Fruit fly (Drosophila melanogaster) whole organism, embryonic: ENCODE measurements around the gene CG43796.

Experiments
- Ada2b ChIP-seq: fragments of 200-800 bp; sonication (Bioruptor generic); IDR thresholded peaks from 2 replicates; pipeline ENCODE4 v1.3.6; 2022; ENCODE audit warnings: missing biosample characterization, missing genetic modification characterization
- Asciz ChIP-seq: fragments of 200-800 bp; sonication (Bioruptor generic); optimal IDR thresholded peaks from 2 replicates; lab custom pipeline; 2017; ENCODE audit warnings: missing biosample characterization, mild to moderate bottlenecking, missing genetic modification characterization, missing genetic modification reagents
- CG10366 ChIP-seq: fragments of 200-800 bp; sonication (Bioruptor generic); IDR thresholded peaks from 2 replicates; pipeline ENCODE4 v1.3.6; 2022; ENCODE audit warnings: missing biosample characterization, missing genetic modification characterization
- CG12155 ChIP-seq: fragments of 200-800 bp; sonication (Bioruptor generic); optimal IDR thresholded peaks from 3 replicates; lab custom pipeline; 2016; ENCODE audit warnings: missing biosample characterization, missing genetic modification characterization
- CG12942 ChIP-seq: fragments of 200-800 bp; sonication (Bioruptor generic); optimal IDR thresholded peaks from 3 replicates; lab custom pipeline; 2016; ENCODE audit warnings: missing biosample characterization, missing genetic modification characterization
- CG1529 ChIP-seq: fragments of 200-800 bp; sonication (Bioruptor generic); optimal IDR thresholded peaks from 3 replicates; lab custom pipeline; 2018; ENCODE audit warnings: missing biosample characterization, missing genetic modification characterization
- CG18619 ChIP-seq: fragments of 200-800 bp; sonication (Bioruptor generic); optimal IDR thresholded peaks from 3 replicates; lab custom pipeline; 2017; ENCODE audit warnings: missing biosample characterization, mild to moderate bottlenecking, missing genetic modification characterization
- CG2129 ChIP-seq: fragments of 200-800 bp; sonication (Bioruptor generic); IDR thresholded peaks from 2 replicates; pipeline ENCODE4 v1.3.6; 2022; ENCODE audit warnings: missing biosample characterization, missing genetic modification characterization; ENCODE audit not compliant: partially characterized antibody
- CG2199 ChIP-seq: fragments of 200-800 bp; sonication (Bioruptor generic); IDR thresholded peaks from 3 replicates; pipeline ENCODE4 v1.3.6; 2022; ENCODE audit warnings: missing biosample characterization, missing genetic modification characterization
- CG32772 ChIP-seq: fragments of 200-800 bp; sonication (Bioruptor generic); IDR thresholded peaks from 2 replicates; pipeline ENCODE4 v1.3.6; 2022; ENCODE audit warnings: missing biosample characterization, missing genetic modification characterization
- CG4404 ChIP-seq: fragments of 200-800 bp; sonication (Bioruptor generic); IDR thresholded peaks from 2 replicates; pipeline ENCODE4 v1.3.6; 2022; ENCODE audit warnings: missing biosample characterization, missing genetic modification characterization
- CG4730 ChIP-seq: fragments of 200-800 bp; sonication (Bioruptor generic); IDR thresholded peaks from 2 replicates; pipeline ENCODE4 v1.3.6; 2022; ENCODE audit warnings: missing biosample characterization, missing genetic modification characterization
- CG7271 ChIP-seq: fragments of 200-800 bp; sonication (Bioruptor generic); optimal IDR thresholded peaks from 2 replicates; lab custom pipeline; 2018; ENCODE audit warnings: missing biosample characterization, mild to moderate bottlenecking, missing genetic modification characterization, moderate library complexity
- CG7786 ChIP-seq: fragments of 200-800 bp; sonication (Bioruptor generic); optimal IDR thresholded peaks from 2 replicates; lab custom pipeline; 2016; ENCODE audit warnings: missing biosample characterization, missing genetic modification characterization
- CG7987 ChIP-seq: fragments of 200-800 bp; sonication (Bioruptor generic); optimal IDR thresholded peaks from 2 replicates; lab custom pipeline; 2018; ENCODE audit warnings: missing biosample characterization, mild to moderate bottlenecking, missing genetic modification characterization, moderate library complexity
- CG9437 ChIP-seq: fragments of 200-800 bp; sonication (Bioruptor generic); optimal IDR thresholded peaks from 2 replicates; lab custom pipeline; 2018; ENCODE audit warnings: missing biosample characterization, mild to moderate bottlenecking, missing genetic modification characterization
- CG9932 ChIP-seq: fragments of 200-800 bp; sonication (Bioruptor generic); IDR thresholded peaks from 2 replicates; pipeline ENCODE4 v1.3.6; 2022; ENCODE audit warnings: missing biosample characterization, missing genetic modification characterization
- D19A ChIP-seq: fragments of 200-800 bp; optimal IDR thresholded peaks from 3 replicates; lab custom pipeline; 2019; ENCODE audit warnings: missing biosample characterization, mild to moderate bottlenecking, missing genetic modification characterization, moderate library complexity
- Deaf1 ChIP-seq: fragments of 200-800 bp; optimal IDR thresholded peaks from 3 replicates; lab custom pipeline; 2019; ENCODE audit warnings: missing biosample characterization, mild to moderate bottlenecking, missing genetic modification characterization, moderate library complexity
- Dp ChIP-seq: fragments of 200-800 bp; sonication (Bioruptor generic); optimal IDR thresholded peaks from 2 replicates; lab custom pipeline; 2018; ENCODE audit warnings: missing biosample characterization, mild to moderate bottlenecking, missing genetic modification characterization, moderate library complexity
- Dref ChIP-seq: fragments of 200-800 bp; sonication (Bioruptor generic); IDR thresholded peaks from 2 replicates; pipeline ENCODE4 v1.3.6; 2022; ENCODE audit warnings: missing biosample characterization, missing genetic modification characterization
- E2f1 ChIP-seq: fragments of 200-800 bp; sonication (Bioruptor generic); IDR thresholded peaks from 2 replicates; pipeline ENCODE4 v1.3.6; 2022; ENCODE audit warnings: missing biosample characterization, missing genetic modification characterization
- Ets65A ChIP-seq: fragments of 200-800 bp; sonication (Bioruptor generic); peaks from one replicate; lab custom pipeline; 2016; ENCODE audit warnings: missing biosample characterization, missing genetic modification characterization
- HLH4C ChIP-seq: fragments of 200-800 bp; sonication (Bioruptor generic); IDR thresholded peaks from 3 replicates; pipeline ENCODE4 v1.3.6; 2022; ENCODE audit warnings: missing biosample characterization, missing genetic modification characterization; ENCODE audit not compliant: partially characterized antibody
- Lpt ChIP-seq: fragments of >200 bp; optimal IDR thresholded peaks from 2 replicates; lab custom pipeline; 2018; ENCODE audit warnings: missing biosample characterization, missing genetic modification characterization
- NC2β ChIP-seq: fragments of 200-800 bp; sonication (Bioruptor generic); optimal IDR thresholded peaks from 2 replicates; lab custom pipeline; 2016; ENCODE audit warnings: missing biosample characterization, missing genetic modification characterization
- Oaz ChIP-seq: fragments of 200-800 bp; sonication (Bioruptor generic); IDR thresholded peaks from 2 replicates; pipeline ENCODE4 v1.3.6; 2022; ENCODE audit warnings: missing biosample characterization, missing genetic modification characterization
- Pdp1 ChIP-seq, 2 experiments: fragments of 200-800 bp; sonication (Bioruptor generic); optimal IDR thresholded peaks; 3 replicates each; lab custom pipeline; 2016; ENCODE audit warnings: missing biosample characterization in 2 of 2, missing genetic modification characterization in 2 of 2, mild to moderate bottlenecking in 1 of 2, moderate library complexity in 1 of 2
- Scr ChIP-seq: fragments of 200-800 bp; sonication (Bioruptor generic); IDR thresholded peaks from 2 replicates; pipeline ENCODE4 v1.3.6; 2022; ENCODE audit warnings: missing biosample characterization, missing genetic modification characterization; ENCODE audit not compliant: partially characterized antibody
- Sox102F ChIP-seq: fragments of 200-800 bp; sonication (Bioruptor generic); optimal IDR thresholded peaks from 2 replicates; lab custom pipeline; 2018; ENCODE audit warnings: missing biosample characterization, mild to moderate bottlenecking, missing genetic modification characterization, moderate library complexity
- ase ChIP-seq: fragments of 200-800 bp; sonication (Bioruptor generic); IDR thresholded peaks from 3 replicates; pipeline ENCODE4 v1.3.6; 2022; ENCODE audit warnings: missing biosample characterization, missing genetic modification characterization
- az2 ChIP-seq: fragments of 200-800 bp; sonication (Bioruptor generic); optimal IDR thresholded peaks from 3 replicates; lab custom pipeline; 2016; ENCODE audit warnings: missing biosample characterization, missing genetic modification characterization
- bbx ChIP-seq: fragments of 200-800 bp; sonication (Bioruptor generic); IDR thresholded peaks from 2 replicates; pipeline ENCODE4 v1.3.6; 2022; ENCODE audit warnings: missing biosample characterization, missing genetic modification characterization; ENCODE audit not compliant: partially characterized antibody
- crp ChIP-seq, 2 experiments: fragments of 200-800 bp; sonication (Bioruptor generic); optimal IDR thresholded peaks; 2 replicates in 1 of 2; 3 replicates in 1 of 2; lab custom pipeline; 2017; ENCODE audit warnings: missing biosample characterization in 2 of 2, missing genetic modification characterization in 2 of 2, mild to moderate bottlenecking in 1 of 2, moderate library complexity in 1 of 2
- dm ChIP-seq: fragments of 200-800 bp; sonication (Bioruptor generic); optimal IDR thresholded peaks from 3 replicates; lab custom pipeline; 2016; ENCODE audit warnings: missing biosample characterization, missing genetic modification characterization
- grn ChIP-seq: fragments of 200-800 bp; sonication (Bioruptor generic); optimal IDR thresholded peaks from 3 replicates; lab custom pipeline; 2017; ENCODE audit warnings: missing biosample characterization, missing genetic modification characterization
- ind ChIP-seq: fragments of 200-800 bp; sonication (Bioruptor generic); optimal IDR thresholded peaks from 3 replicates; lab custom pipeline; 2016; ENCODE audit warnings: missing biosample characterization, missing genetic modification characterization
- kah ChIP-seq: fragments of 200-800 bp; sonication (Bioruptor generic); optimal IDR thresholded peaks from 2 replicates; lab custom pipeline; 2018; ENCODE audit warnings: missing biosample characterization, mild to moderate bottlenecking, missing genetic modification characterization
- lilli ChIP-seq: fragments of 200-800 bp; sonication (Bioruptor generic); optimal IDR thresholded peaks from 3 replicates; lab custom pipeline; 2016; ENCODE audit warnings: missing biosample characterization, missing genetic modification characterization
- lola ChIP-seq, 3 experiments: fragments of >200 bp in 2 of 3; fragments of 200-800 bp in 1 of 3; sonication (Bioruptor generic) in 1 of 3; optimal IDR thresholded peaks; 2 replicates each; lab custom pipeline; 2017 to 2019; ENCODE audit warnings: missing biosample characterization in 3 of 3, missing genetic modification characterization in 3 of 3, mild to moderate bottlenecking in 1 of 3, moderate library complexity in 1 of 3
- mam ChIP-seq: fragments of 200-800 bp; sonication (Bioruptor generic); optimal IDR thresholded peaks from 3 replicates; lab custom pipeline; 2016; ENCODE audit warnings: missing biosample characterization, missing genetic modification characterization
- prd ChIP-seq, 3 experiments: fragments of >200 bp in 2 of 3; fragments of 200-800 bp in 1 of 3; sonication (Bioruptor generic) in 1 of 3; optimal IDR thresholded peaks in 2 of 3; IDR thresholded peaks in 1 of 3; 2 replicates in 2 of 3; 3 replicates in 1 of 3; pipeline versions ENCODE4 v1.3.6 to Lab custom; 2017 to 2022; ENCODE audit warnings: missing biosample characterization in 1 of 3, missing genetic modification characterization in 1 of 3
- shn ChIP-seq: fragments of 200-800 bp; sonication (Bioruptor generic); optimal IDR thresholded peaks from 3 replicates; lab custom pipeline; 2016; ENCODE audit warnings: missing biosample characterization, missing genetic modification characterization
- sna ChIP-seq: fragments of 200-800 bp; sonication (Bioruptor generic); IDR thresholded peaks from 2 replicates; pipeline ENCODE4 v1.3.6; 2022; ENCODE audit warnings: missing biosample characterization, missing genetic modification characterization; ENCODE audit not compliant: partially characterized antibody
- sob ChIP-seq: fragments of 200-800 bp; sonication (Bioruptor generic); IDR thresholded peaks from 2 replicates; pipeline ENCODE4 v1.3.6; 2022; ENCODE audit warnings: missing biosample characterization, missing genetic modification characterization
- sr ChIP-seq: fragments of 200-800 bp; sonication (Bioruptor generic); IDR thresholded peaks from 3 replicates; pipeline ENCODE4 v1.3.6; 2022; ENCODE audit warnings: missing biosample characterization, missing genetic modification characterization
- stwl ChIP-seq: fragments of 200-800 bp; sonication (Bioruptor generic); optimal IDR thresholded peaks from 3 replicates; lab custom pipeline; 2018; ENCODE audit warnings: missing biosample characterization, mild to moderate bottlenecking, missing genetic modification characterization, moderate library complexity
- zf30C ChIP-seq: fragments of 200-800 bp; sonication (Bioruptor generic); optimal IDR thresholded peaks from 3 replicates; lab custom pipeline; 2018; ENCODE audit warnings: missing biosample characterization, mild to moderate bottlenecking, missing genetic modification characterization
- zfh2 ChIP-seq: fragments of 200-800 bp; sonication (Bioruptor generic); optimal IDR thresholded peaks from 2 replicates; lab custom pipeline; 2016; ENCODE audit warnings: missing biosample characterization, missing genetic modification characterization

CG43796 gene

DNA sequence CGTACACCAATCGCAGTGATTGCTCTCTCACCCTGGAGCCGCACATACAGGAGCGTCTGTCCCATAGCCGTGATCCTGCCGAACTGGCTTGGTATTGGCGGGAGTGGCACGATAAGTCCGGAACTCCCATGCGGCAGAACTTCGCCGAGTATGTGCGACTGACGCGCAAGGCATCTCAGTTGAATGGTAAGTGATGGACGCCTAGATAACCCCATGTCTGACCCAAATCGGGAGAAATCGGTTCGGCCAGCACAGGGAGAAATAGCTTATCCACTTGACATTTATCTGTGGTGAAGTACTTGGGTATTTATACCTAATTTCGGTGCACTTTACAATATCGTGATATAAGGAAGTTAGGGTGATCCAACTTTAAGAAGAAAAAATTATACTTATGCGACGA, 40.6 kb downstream of the CG43796 start (continued):
- TF ChIP-seq grn (GFP tag; lab: Kevin White, UChicago): no peak
- no peak for TF ChIP-seq CG7271
- no peak for TF ChIP-seq ase
- TF ChIP-seq lola (GFP tag; optimal IDR thresholded peaks at IDR 0.05; lab: Kevin White, UChicago): no peak
- TF ChIP-seq CG2199: 0 out of 3 replicates have a peak, but pooled peaks have one; percentile 51

- TF ChIP-seq CG7987 (GFP tag; lab: Kevin White, UChicago) (no peak), zf30C (GFP tag; lab: Kevin White, UChicago) (peak; percentile 2), CG18619 (no peak), dm (no peak), shn (no peak), sr (GFP tag; lab: Robert Waterston, UW) (no peak), CG32772 (GFP tag; lab: Robert Waterston, UW) (no peak), CG9437 (GFP tag; lab: Kevin White, UChicago) (no peak), CG1529 (GFP tag; lab: Kevin White, UChicago) (no peak), NC2β (GFP tag; lab: Kevin White, UChicago) (no peak), ind (GFP tag; lab: Kevin White, UChicago) (no peak), sna (GFP tag; lab: Robert Waterston, UW) (no peak), Ets65A (GFP tag; lab: Kevin White, UChicago) (peak; percentile 61), Deaf1 (tag; lab: Kevin White, UChicago) (no peak), zfh2 (GFP tag; lab: Kevin White, UChicago) (no peak), bbx (no peak), Pdp1 (GFP tag; optimal IDR thresholded peaks at IDR 0.05; lab: Kevin White, UChicago) (peak in 1 of 2 experiments; percentile 71)
Observed at dm6 chr2L:8525000-8525399, 42.8 kb downstream of the CG43796 start.

dm6 chr2L:8528318-8528717, 46.1 kb downstream of the CG43796 start, which contains the start of the genes lmgA and lmgB:
Gene lmgA (minus strand): TSS chr2L:8528618.
Gene lmgB (minus strand): TSS chr2L:8528618.
- TF ChIP-seq Dp: peak; percentile 96
- 0 out of 2 replicates have a peak, but pooled peaks have one; percentile 23 for TF ChIP-seq E2f1
- no peak for TF ChIP-seq CG4730
- TF ChIP-seq Dref: peak; percentile 97
- no peak for TF ChIP-seq CG7786 (GFP tag; lab: Kevin White, UChicago)
- TF ChIP-seq CG12942 (GFP tag; lab: Kevin White, UChicago): peak; percentile 51
- peak; percentile 88 for TF ChIP-seq stwl
- peak; percentile 76 for TF ChIP-seq CG9932
- TF ChIP-seq CG1529 (GFP tag; lab: Kevin White, UChicago): no peak
- no peak for TF ChIP-seq Oaz (GFP tag; lab: Robert Waterston, UW)
- peak in 1 of 2 experiments; percentile 48 for TF ChIP-seq crp (GFP tag; optimal IDR thresholded peaks at IDR 0.05; lab: Kevin White, UChicago)
- TF ChIP-seq Scr: peak; percentile 90
- TF ChIP-seq Lpt (GFP tag; lab: Kevin White, UChicago): no peak
- peak; percentile 47 for TF ChIP-seq CG12155 (GFP tag; lab: Kevin White, UChicago)
- TF ChIP-seq Ada2b (GFP tag; lab: Robert Waterston, UW): 0 out of 2 replicates have a peak, but pooled peaks have one; percentile 17
- TF ChIP-seq Sox102F (GFP tag; lab: Kevin White, UChicago): peak; percentile 36
- TF ChIP-seq sob (GFP tag; lab: Robert Waterston, UW): peak; percentile 47; the same call in 1 of the 2 replicates
- no peak for TF ChIP-seq CG4404
- TF ChIP-seq D19A (tag; lab: Kevin White, UChicago): peak; percentile 1
- TF ChIP-seq CG10366 (GFP tag; lab: Robert Waterston, UW): no peak
- TF ChIP-seq lilli (GFP tag; lab: Kevin White, UChicago): peak; percentile 70
- TF ChIP-seq HLH4C (GFP tag; lab: Robert Waterston, UW): peak; percentile 97
- TF ChIP-seq Asciz (GFP tag; lab: Kevin White, UChicago): no peak
- no peak for TF ChIP-seq kah (GFP tag; lab: Kevin White, UChicago)
- TF ChIP-seq CG2129: peak; percentile 82
- TF ChIP-seq prd (optimal IDR thresholded peaks at IDR 0.05; lab: Kevin White, UChicago): no peak
- peak; percentile 48; the same call in 1 of the 3 replicates for TF ChIP-seq prd (GFP tag; IDR thresholded peaks at IDR 0.05; lab: Robert Waterston, UW)
- peak; percentile 53 for TF ChIP-seq mam (GFP tag; lab: Kevin White, UChicago)
- peak; percentile 45 for TF ChIP-seq az2 (GFP tag; lab: Kevin White, UChicago)
